Fruit fly (Drosophila melanogaster): ENCODE data around the gene Fad2.
A peak's percentile ranks its signal among the peaks of the same experiment; 100 is the strongest.

The Fad2 gene

dm6 chr3L:11002923-11003322, 20.4 kb upstream of the Fad2 start (continued):
- TF ChIP-seq CG17612 (GFP tag; IDR thresholded peaks at IDR 0.05) (no peak), CG10959 (GFP tag; IDR thresholded peaks at IDR 0.05) (0 out of 2 replicates have a peak, but pooled peaks have one; percentile 29), CG3838 (GFP tag; optimal IDR thresholded peaks at IDR 0.05) (no peak), HHEX (GFP tag; optimal IDR thresholded peaks at IDR 0.05) (peak; percentile 6), CG10267 (tag; optimal IDR thresholded peaks at IDR 0.05) (no peak), wor (GFP tag; IDR thresholded peaks at IDR 0.05) (no peak), onecut (GFP tag; IDR thresholded peaks at IDR 0.05) (peak; percentile 33), CG17829 (tag; optimal IDR thresholded peaks at IDR 0.05) (no peak), sna (GFP tag; IDR thresholded peaks at IDR 0.05; ENCODE audit: partially characterized antibody) (no peak), gce (GFP tag; IDR thresholded peaks at IDR 0.05) (no peak), CG18476 (GFP tag; optimal IDR thresholded peaks at IDR 0.05) (no peak), CG10366 (GFP tag; IDR thresholded peaks at IDR 0.05) (0 out of 2 replicates have a peak, but pooled peaks have one; percentile 18), Nf-YC (tag; optimal IDR thresholded peaks at IDR 0.05) (no peak), ash1 (GFP tag; optimal IDR thresholded peaks at IDR 0.05) (no peak), Hr78 (GFP tag; optimal IDR thresholded peaks at IDR 0.05) (no peak), dan (GFP tag; IDR thresholded peaks at IDR 0.05) (no peak), pzg (GFP tag; optimal IDR thresholded peaks at IDR 0.05) (no peak), ems (GFP tag; optimal IDR thresholded peaks at IDR 0.05) (no peak), lov (optimal IDR thresholded peaks at IDR 0.05) (no peak), lov (GFP tag; IDR thresholded peaks at IDR 0.05) (no peak), nerfin-2 (GFP tag; IDR thresholded peaks at IDR 0.05; ENCODE audit: partially characterized antibody) (no peak), wdn (GFP tag; IDR thresholded peaks at IDR 0.05) (no peak), HLHmδ (GFP tag; optimal IDR thresholded peaks at IDR 0.05) (peak; percentile 34), CG15696 (tag; optimal IDR thresholded peaks at IDR 0.05) (peak; percentile 8), CG10209 (GFP tag; optimal IDR thresholded peaks at IDR 0.05) (peak; percentile 1), sr (GFP tag; IDR thresholded peaks at IDR 0.05) (0 out of 3 replicates have a peak, but pooled peaks have one; percentile 7), dpn (GFP tag; optimal IDR thresholded peaks at IDR 0.05) (no peak), chinmo (GFP tag; IDR thresholded peaks at IDR 0.05; ENCODE audit: partially characterized antibody) (no peak), CG31441 (GFP tag; IDR thresholded peaks at IDR 0.05) (no peak), trh (GFP tag; optimal IDR thresholded peaks at IDR 0.05) (no peak), CG31365 (tag; optimal IDR thresholded peaks at IDR 0.05) (no peak), caup (GFP tag; optimal IDR thresholded peaks at IDR 0.05; ENCODE audit: severe bottlenecking) (no peak), Ssrp (tag; optimal IDR thresholded peaks at IDR 0.05) (no peak), ac (GFP tag; optimal IDR thresholded peaks at IDR 0.05) (no peak), slou (GFP tag; optimal IDR thresholded peaks at IDR 0.05) (no peak), gfzf (GFP tag; optimal IDR thresholded peaks at IDR 0.05) (no peak), Vsx1 (GFP tag; optimal IDR thresholded peaks at IDR 0.05) (no peak), CG9817 (tag; optimal IDR thresholded peaks at IDR 0.05) (no peak), Oli (tag; optimal IDR thresholded peaks at IDR 0.05) (no peak), CG12299 (tag; optimal IDR thresholded peaks at IDR 0.05) (no peak), CG4360 (GFP tag; IDR thresholded peaks at IDR 0.05) (no peak), CG11723 (GFP tag; optimal IDR thresholded peaks at IDR 0.05) (peak; percentile 2), CG30431 (GFP tag; optimal IDR thresholded peaks at IDR 0.05) (no peak), kah (GFP tag; optimal IDR thresholded peaks at IDR 0.05) (no peak), CG1603 (tag; optimal IDR thresholded peaks at IDR 0.05) (no peak), nau (GFP tag; optimal IDR thresholded peaks at IDR 0.05) (peak; percentile 5), CG11093 (GFP tag; IDR thresholded peaks at IDR 0.05) (no peak), bcd (GFP tag; optimal IDR thresholded peaks at IDR 0.05) (peak; percentile 19), Sox102F (GFP tag; optimal IDR thresholded peaks at IDR 0.05) (peak; percentile 6), CG11504 (tag; optimal IDR thresholded peaks at IDR 0.05) (no peak), CG4404 (GFP tag; IDR thresholded peaks at IDR 0.05) (no peak)
